Worm (Caenorhabditis elegans): ENCODE measurements around the gene dhs-9.

The dhs-9 gene

ce11 chrIII:5367995-5368899, at the start of gene dhs-9:
dhs-9 (minus strand) TSS chrIII:5368045.
- TF ChIP-seq tbp1 (GFP tag; optimal IDR thresholded peaks at IDR 0.05) (no peak), F22D6.2 (tag; optimal IDR thresholded peaks at IDR 0.05) (no peak), attf-5 (GFP tag; optimal IDR thresholded peaks at IDR 0.05) (peak; percentile 18), repo-1 (tag; optimal IDR thresholded peaks at IDR 0.05) (peak; percentile 68), chd-7 (tag; optimal IDR thresholded peaks at IDR 0.05) (no peak), pha-4 (tag; optimal IDR thresholded peaks at IDR 0.05) (peak; percentile 32), hmg-20 (GFP tag; IDR thresholded peaks at IDR 0.05) (no peak), him-1 (tag; optimal IDR thresholded peaks at IDR 0.05) (peak; percentile 20), cebp-1 (GFP tag; IDR thresholded peaks at IDR 0.05) (no peak), cebp-1 (tag; optimal IDR thresholded peaks at IDR 0.05) (peak; percentile 12), nhr-80 (tag; optimal IDR thresholded peaks at IDR 0.05) (peak; percentile 51), Y53G8AR.9 (GFP tag; conservative IDR thresholded peaks at IDR 0.05) (peak; percentile 62), nfyb-1 (GFP tag; IDR thresholded peaks at IDR 0.05) (peak; percentile 58; the same call in 1 of the 2 replicates), K11D2.4 (GFP tag; IDR thresholded peaks at IDR 0.05) (no peak), lin-40 (tag; optimal IDR thresholded peaks at IDR 0.05) (peak; percentile 34)

- TF ChIP-seq egrh-3 (GFP tag; IDR thresholded peaks at IDR 0.05) (peak; percentile 64; the same call in 1 of the 2 replicates), nhr-179 (tag; optimal IDR thresholded peaks at IDR 0.05) (no peak), zfh-2 (GFP tag; conservative IDR thresholded peaks at IDR 0.05) (peak; percentile 86), nhr-120 (GFP tag; IDR thresholded peaks at IDR 0.05) (no peak)
Observed at ce11 chrIII:5413680-5414079, 45.8 kb upstream of the dhs-9 start, which contains the start of gene grl-22. grl-22 (minus strand) TSS chrIII:5414011.

- TF ChIP-seq B0336.3 (GFP tag; IDR thresholded peaks at IDR 0.05) (no peak), attf-3 (GFP tag; conservative IDR thresholded peaks at IDR 0.05) (no peak), snpc-4 (GFP tag; optimal IDR thresholded peaks at IDR 0.05) (no peak), snpc-4 (tag; optimal IDR thresholded peaks at IDR 0.05) (no peak), repo-1 (tag; optimal IDR thresholded peaks at IDR 0.05) (no peak), die-1 (tag; optimal IDR thresholded peaks at IDR 0.05) (no peak), xnd-1 (tag; optimal IDR thresholded peaks at IDR 0.05) (no peak), F37B4.10 (GFP tag; IDR thresholded peaks at IDR 0.05) (no peak), attf-5 (GFP tag; optimal IDR thresholded peaks at IDR 0.05) (no peak), tbp1 (GFP tag; optimal IDR thresholded peaks at IDR 0.05) (no peak), F52B5.7 (tag; optimal IDR thresholded peaks at IDR 0.05) (no peak), F10E7.11 (tag; optimal IDR thresholded peaks at IDR 0.05) (no peak), egrh-3 (GFP tag; IDR thresholded peaks at IDR 0.05) (no peak), madf-8 (GFP tag; conservative IDR thresholded peaks at IDR 0.05) (no peak), mel-28 (tag; optimal IDR thresholded peaks at IDR 0.05; ENCODE audit: borderline replicate concordance) (no peak), nfya-2 (GFP tag; IDR thresholded peaks at IDR 0.05) (no peak), hlh-26 (GFP tag; conservative IDR thresholded peaks at IDR 0.05) (no peak), mcd-1 (GFP tag; IDR thresholded peaks at IDR 0.05) (no peak)
Observed at ce11 chrIII:5407588-5407987, 39.7 kb upstream of the dhs-9 start, which contains the start of gene W03A5.1. W03A5.1 (plus strand) TSS chrIII:5407888.

- TF ChIP-seq F33H1.4 (GFP tag; IDR thresholded peaks at IDR 0.05) (no peak), ceh-100 (GFP tag; IDR thresholded peaks at IDR 0.05) (no peak), F37B4.10 (GFP tag; IDR thresholded peaks at IDR 0.05) (no peak), K11D2.4 (GFP tag; IDR thresholded peaks at IDR 0.05) (no peak), hrde-1 (tag; optimal IDR thresholded peaks at IDR 0.05; ENCODE audit: borderline replicate concordance) (no peak), ceh-79 (tag; optimal IDR thresholded peaks at IDR 0.05) (no peak), rpc-1 (optimal IDR thresholded peaks at IDR 0.05) (no peak), rpc-1 (tag; optimal IDR thresholded peaks at IDR 0.05) (no peak), hlh-26 (GFP tag; conservative IDR thresholded peaks at IDR 0.05) (no peak), nhr-27 (tag; optimal IDR thresholded peaks at IDR 0.05) (no peak), sea-2 (GFP tag; IDR thresholded peaks at IDR 0.05) (no peak), attf-6 (GFP tag; IDR thresholded peaks at IDR 0.05) (no peak), lin-35 (GFP tag; optimal IDR thresholded peaks at IDR 0.05) (no peak), ceh-40 (GFP tag; IDR thresholded peaks at IDR 0.05) (no peak), gei-17 (GFP tag; optimal IDR thresholded peaks at IDR 0.05) (no peak)
Observed at ce11 chrIII:5407060-5407459, 39.2 kb upstream of the dhs-9 start.
